Worm (Caenorhabditis elegans): Measurements from ENCODE around the gene F07H5.10.

F07H5.10 gene

ce11 chrII:8821140-8821595, 12.8 kb upstream of the F07H5.10 start, which contains the start of gene F46C5.1:
Gene F46C5.1, minus strand, starts transcription at chrII:8821190.
- TF ChIP-seq elt-1 (tag; optimal IDR thresholded peaks at IDR 0.05; ENCODE audit: borderline replicate concordance, insufficient read depth) (no peak), bed-3 (GFP tag; optimal IDR thresholded peaks at IDR 0.05) (no peak), drap-1 (GFP tag; optimal IDR thresholded peaks at IDR 0.05) (no peak), flh-1 (GFP tag; optimal IDR thresholded peaks at IDR 0.05) (no peak), sem-2 (GFP tag; optimal IDR thresholded peaks at IDR 0.05) (no peak), tbx-8 (GFP tag; optimal IDR thresholded peaks at IDR 0.05) (no peak), ces-1 (GFP tag; optimal IDR thresholded peaks at IDR 0.05) (no peak), nhr-12 (tag; optimal IDR thresholded peaks at IDR 0.05) (no peak), ham-2 (GFP tag; optimal IDR thresholded peaks at IDR 0.05) (no peak), snpc-4 (tag; optimal IDR thresholded peaks at IDR 0.05) (no peak), nhr-28 (tag; optimal IDR thresholded peaks at IDR 0.05) (no peak), lin-13 (tag; optimal IDR thresholded peaks at IDR 0.05) (no peak), unc-120 (tag; optimal IDR thresholded peaks at IDR 0.05; ENCODE audit: poor library complexity, severe bottlenecking) (no peak), blmp-1 (tag; optimal IDR thresholded peaks at IDR 0.05) (no peak), sptf-1 (tag; optimal IDR thresholded peaks at IDR 0.05) (no peak), mep-1 (tag; optimal IDR thresholded peaks at IDR 0.05) (no peak), lsy-2 (tag; optimal IDR thresholded peaks at IDR 0.05) (no peak), elt-3 (tag; optimal IDR thresholded peaks at IDR 0.05) (no peak)

ce11 chrII:8820126-8820972, 12.0 kb upstream of the F07H5.10 start:
- no peak for TF ChIP-seq unc-39 (tag; optimal IDR thresholded peaks at IDR 0.05)
- no peak for TF ChIP-seq ceh-83 (GFP tag; optimal IDR thresholded peaks at IDR 0.05)
- TF ChIP-seq flh-1 (GFP tag; optimal IDR thresholded peaks at IDR 0.05) = no peak
- TF ChIP-seq lsy-2 (tag; optimal IDR thresholded peaks at IDR 0.05) = no peak
- no peak for TF ChIP-seq nhr-76 (tag; optimal IDR thresholded peaks at IDR 0.05)
- no peak for TF ChIP-seq M03D4.4 (tag; optimal IDR thresholded peaks at IDR 0.05)
- TF ChIP-seq mep-1 (tag; optimal IDR thresholded peaks at IDR 0.05) = no peak
- no peak for TF ChIP-seq mls-2 (tag; optimal IDR thresholded peaks at IDR 0.05)
- TF ChIP-seq unc-120 (tag; optimal IDR thresholded peaks at IDR 0.05; ENCODE audit: poor library complexity, severe bottlenecking) = no peak
- no peak for TF ChIP-seq drap-1 (GFP tag; optimal IDR thresholded peaks at IDR 0.05)
- TF ChIP-seq nhr-2 (tag; optimal IDR thresholded peaks at IDR 0.05) = no peak
- TF ChIP-seq hlh-1 (tag; optimal IDR thresholded peaks at IDR 0.05) = no peak
- no peak for TF ChIP-seq ceh-39 (tag; optimal IDR thresholded peaks at IDR 0.05)
- no peak for TF ChIP-seq nhr-12 (tag; optimal IDR thresholded peaks at IDR 0.05)
- TF ChIP-seq ces-1 (GFP tag; optimal IDR thresholded peaks at IDR 0.05) = no peak
- no peak for TF ChIP-seq ham-2 (GFP tag; optimal IDR thresholded peaks at IDR 0.05)
- TF ChIP-seq sptf-1 (tag; optimal IDR thresholded peaks at IDR 0.05) = no peak
- no peak for TF ChIP-seq lin-13 (tag; optimal IDR thresholded peaks at IDR 0.05)
- no peak for TF ChIP-seq snpc-4 (tag; optimal IDR thresholded peaks at IDR 0.05)

- TF ChIP-seq mab-5 (tag; optimal IDR thresholded peaks at IDR 0.05) (no peak), lin-32 (GFP tag; optimal IDR thresholded peaks at IDR 0.05) (no peak), hlh-1 (tag; optimal IDR thresholded peaks at IDR 0.05) (no peak), tbx-8 (GFP tag; optimal IDR thresholded peaks at IDR 0.05) (no peak), mep-1 (tag; optimal IDR thresholded peaks at IDR 0.05) (no peak), nhr-12 (tag; optimal IDR thresholded peaks at IDR 0.05) (no peak), nhr-237 (tag; optimal IDR thresholded peaks at IDR 0.05) (no peak), bed-3 (GFP tag; optimal IDR thresholded peaks at IDR 0.05) (no peak), elt-1 (tag; optimal IDR thresholded peaks at IDR 0.05; ENCODE audit: borderline replicate concordance, insufficient read depth) (no peak), unc-120 (tag; optimal IDR thresholded peaks at IDR 0.05; ENCODE audit: poor library complexity, severe bottlenecking) (no peak)
Measured at ce11 chrII:8818978-8819896, 10.9 kb upstream of the F07H5.10 start, which contains the start of gene F46C5.10. Gene F46C5.10, minus strand, starts transcription at chrII:8819028.

- no peak for TF ChIP-seq hlh-1 (tag; optimal IDR thresholded peaks at IDR 0.05)
- no peak for TF ChIP-seq cnd-1 (tag; optimal IDR thresholded peaks at IDR 0.05)
- TF ChIP-seq mls-2 (tag; optimal IDR thresholded peaks at IDR 0.05) = no peak
- TF ChIP-seq lin-13 (tag; optimal IDR thresholded peaks at IDR 0.05) = no peak
- TF ChIP-seq nhr-237 (tag; optimal IDR thresholded peaks at IDR 0.05) = no peak
- TF ChIP-seq nhr-2 (tag; optimal IDR thresholded peaks at IDR 0.05) = no peak
- TF ChIP-seq lsy-2 (tag; optimal IDR thresholded peaks at IDR 0.05) = no peak
- TF ChIP-seq ces-1 (GFP tag; optimal IDR thresholded peaks at IDR 0.05) = no peak
- no peak for TF ChIP-seq ceh-39 (tag; optimal IDR thresholded peaks at IDR 0.05)
- no peak for TF ChIP-seq nhr-28 (tag; optimal IDR thresholded peaks at IDR 0.05)
- no peak for TF ChIP-seq tbx-8 (GFP tag; optimal IDR thresholded peaks at IDR 0.05)
- TF ChIP-seq mep-1 (tag; optimal IDR thresholded peaks at IDR 0.05) = no peak
- no peak for TF ChIP-seq unc-39 (tag; optimal IDR thresholded peaks at IDR 0.05)
- no peak for TF ChIP-seq ceh-43 (GFP tag; optimal IDR thresholded peaks at IDR 0.05)
- no peak for TF ChIP-seq drap-1 (GFP tag; optimal IDR thresholded peaks at IDR 0.05)
- no peak for TF ChIP-seq ceh-83 (GFP tag; optimal IDR thresholded peaks at IDR 0.05)
Measured at ce11 chrII:8818257-8818656, 9.9 kb upstream of the F07H5.10 start.
